Worm (Caenorhabditis elegans) whole organism, L1 larva: ENCODE data around the gene srx-125.
A peak's percentile ranks its signal among the peaks of the same experiment; 100 is the strongest.

Experiments
- alr-1 ChIP-seq: fragments of 200-800 bp; sonication (Bioruptor generic); optimal IDR thresholded peaks from 2 replicates; lab custom pipeline; 2018; ENCODE audit warnings: borderline replicate concordance, mild to moderate bottlenecking, missing genetic modification characterization, missing compliant biosample characterization
- aly-2 ChIP-seq: fragments of 150-350 bp; optimal IDR thresholded peaks from 2 replicates; lab custom pipeline; 2014; ENCODE audit warnings: missing biosample characterization, missing genetic modification characterization
- ama-1 ChIP-seq: fragments of 150-350 bp; optimal IDR thresholded peaks from 2 replicates; lab custom pipeline; 2014
- ceh-8 ChIP-seq: fragments of 200-800 bp; sonication (Bioruptor generic); optimal IDR thresholded peaks from 2 replicates; lab custom pipeline; 2018; ENCODE audit warnings: mild to moderate bottlenecking, missing genetic modification characterization, moderate library complexity, missing compliant biosample characterization
- ceh-88 ChIP-seq: fragments of 200-800 bp; sonication (Bioruptor generic); IDR thresholded peaks from 2 replicates; pipeline ENCODE4 v1.3.6; 2022; ENCODE audit warnings: missing genetic modification characterization, missing compliant biosample characterization
- ces-1 ChIP-seq: fragments of 150-350 bp; optimal IDR thresholded peaks from 2 replicates; lab custom pipeline; 2014; ENCODE audit warnings: missing biosample characterization, missing genetic modification reagents, missing genetic modification characterization
- dpl-1 ChIP-seq, 3 experiments: fragments of 150-350 bp in 2 of 3; sonication (generic microtip) in 1 of 3; optimal IDR thresholded peaks; 2 replicates each; lab custom pipeline; 2014 to 2017; ENCODE audit warnings: missing biosample characterization in 3 of 3, missing genetic modification characterization in 3 of 3, missing genetic modification reagents in 3 of 3
- egl-27 ChIP-seq, 2 experiments: fragments of 150-350 bp in 1 of 2; sonication (generic microtip); optimal IDR thresholded peaks; 3 replicates each; lab custom pipeline; 2017 to 2018; ENCODE audit warnings: missing biosample characterization in 2 of 2, missing genetic modification characterization in 2 of 2, missing genetic modification reagents in 2 of 2
- elt-2 ChIP-seq: sonication (generic microtip); optimal IDR thresholded peaks from 2 replicates; lab custom pipeline; 2016; ENCODE audit warnings: missing genetic modification characterization, mild to moderate bottlenecking, inconsistent platforms, missing compliant biosample characterization, missing genetic modification reagents
- fkh-4 ChIP-seq: sonication (generic microtip); optimal IDR thresholded peaks from 2 replicates; lab custom pipeline; 2016; ENCODE audit warnings: missing compliant biosample characterization, missing genetic modification characterization, borderline replicate concordance
- lin-35 ChIP-seq, 2 experiments: fragments of 150-350 bp; optimal IDR thresholded peaks; 2 replicates each; lab custom pipeline; 2014; ENCODE audit warnings: missing biosample characterization in 2 of 2, missing genetic modification characterization in 2 of 2, missing genetic modification reagents in 2 of 2
- mab-9 ChIP-seq: fragments of 200-800 bp; sonication (Bioruptor generic); IDR thresholded peaks from 2 replicates; pipeline ENCODE4 v1.3.6; 2022; ENCODE audit warnings: missing genetic modification reagents, missing genetic modification characterization, missing compliant biosample characterization
- mep-1 ChIP-seq: fragments of 150-350 bp; optimal IDR thresholded peaks from 2 replicates; lab custom pipeline; 2014; ENCODE audit warnings: missing biosample characterization, missing genetic modification characterization
- nhr-11 ChIP-seq: fragments of 150-350 bp; optimal IDR thresholded peaks from 2 replicates; lab custom pipeline; 2014; ENCODE audit warnings: missing biosample characterization, missing genetic modification characterization
- nhr-12 ChIP-seq: sonication (generic microtip); optimal IDR thresholded peaks from 2 replicates; lab custom pipeline; 2017; ENCODE audit warnings: missing biosample characterization, missing genetic modification characterization
- nhr-20 ChIP-seq: sonication (generic microtip); optimal IDR thresholded peaks from 2 replicates; lab custom pipeline; 2016; ENCODE audit warnings: mild to moderate bottlenecking, missing genetic modification characterization, missing compliant biosample characterization
- nhr-237 ChIP-seq: fragments of 150-350 bp; optimal IDR thresholded peaks from 2 replicates; lab custom pipeline; 2014; ENCODE audit warnings: missing biosample characterization, missing genetic modification characterization
- nhr-28 ChIP-seq: fragments of 150-350 bp; optimal IDR thresholded peaks from 2 replicates; lab custom pipeline; 2014; ENCODE audit warnings: missing biosample characterization, missing genetic modification characterization
- nhr-47 ChIP-seq: sonication (generic microtip); optimal IDR thresholded peaks from 2 replicates; lab custom pipeline; 2016; ENCODE audit warnings: mild to moderate bottlenecking, missing genetic modification characterization, moderate library complexity, missing compliant biosample characterization
- nhr-90 ChIP-seq: sonication (generic microtip); optimal IDR thresholded peaks from 2 replicates; lab custom pipeline; 2016; ENCODE audit warnings: mild to moderate bottlenecking, missing genetic modification characterization, missing compliant biosample characterization; ENCODE audit not compliant: poor library complexity
- sup-37 ChIP-seq: fragments of 200-800 bp; sonication (Bioruptor generic); optimal IDR thresholded peaks from 2 replicates; lab custom pipeline; 2018; ENCODE audit warnings: mild to moderate bottlenecking, missing genetic modification characterization, missing compliant biosample characterization
- ztf-4 ChIP-seq: fragments of 150-350 bp; optimal IDR thresholded peaks from 2 replicates; lab custom pipeline; 2014; ENCODE audit warnings: missing biosample characterization, missing genetic modification characterization

The srx-125 gene

DNA sequence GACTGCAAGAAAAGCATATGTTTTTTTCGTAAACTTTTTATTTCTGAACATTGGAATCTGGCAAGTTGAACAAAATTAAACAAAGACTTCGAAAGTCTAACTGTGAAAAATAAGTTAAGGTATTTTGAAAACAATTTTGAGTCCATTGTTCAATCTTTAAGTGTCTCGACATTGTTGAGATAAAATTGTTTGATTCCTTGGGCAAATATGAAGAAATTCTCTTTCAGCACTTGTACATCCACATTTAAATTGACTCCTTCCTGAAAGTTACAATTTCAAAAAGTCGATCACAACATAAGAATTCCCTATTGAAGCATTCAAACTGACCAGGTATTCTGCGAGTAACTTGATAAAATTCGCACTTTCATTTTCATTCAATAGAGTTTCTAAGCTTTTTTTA is 49.0 kb downstream of the srx-125 start:
- TF ChIP-seq ztf-4 (tag; lab: Kevin White, UChicago) (peak; percentile 17), mep-1 (tag; lab: Kevin White, UChicago) (no peak), ceh-8 (GFP tag; lab: Kevin White, UChicago) (no peak)

DNA sequence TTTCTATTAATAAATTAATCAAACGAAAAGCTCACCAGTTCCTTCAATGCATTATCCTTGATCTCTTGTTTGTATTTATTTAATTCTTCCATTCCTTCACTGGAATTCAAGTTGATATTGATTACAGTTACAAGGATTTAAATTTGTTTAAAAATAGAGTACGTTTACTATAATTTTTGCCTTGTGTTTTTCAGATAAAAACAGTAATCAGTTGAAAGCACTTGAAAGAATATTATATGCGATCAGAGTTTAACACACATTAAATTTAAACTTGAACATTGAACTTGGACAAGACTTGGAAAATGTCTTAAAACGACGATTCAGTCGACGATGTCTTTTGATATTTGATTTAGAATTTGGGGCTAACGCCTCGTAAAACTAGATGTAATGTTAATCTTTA is 50.4 kb downstream of the srx-125 start, which contains the start of gene F53F1.6:
Gene F53F1.6, minus strand, starts transcription at position 101 of the 400 bp plus-strand sequence.
- TF ChIP-seq mep-1 (tag; lab: Kevin White, UChicago) (no peak), nhr-20 (tag; lab: Kevin White, UChicago) (no peak), ceh-88 (GFP tag; lab: Robert Waterston, UW) (no peak), fkh-4 (tag; lab: Kevin White, UChicago) (no peak), mab-9 (GFP tag; lab: Robert Waterston, UW) (no peak), nhr-237 (tag; lab: Kevin White, UChicago) (no peak), nhr-90 (tag; lab: Kevin White, UChicago) (no peak), nhr-12 (no peak), ces-1 (GFP tag; lab: Kevin White, UChicago) (no peak), lin-35 (GFP tag; optimal IDR thresholded peaks at IDR 0.05; lab: Kevin White, UChicago) (no peak), nhr-28 (tag; lab: Kevin White, UChicago) (no peak), nhr-47 (tag; lab: Kevin White, UChicago) (no peak), sup-37 (GFP tag; lab: Kevin White, UChicago) (no peak), nhr-11 (tag; lab: Kevin White, UChicago) (no peak), ama-1 (no peak), alr-1 (tag; lab: Kevin White, UChicago) (no peak), dpl-1 (GFP tag; optimal IDR thresholded peaks at IDR 0.05; lab: Kevin White, UChicago) (no peak), aly-2 (tag; lab: Kevin White, UChicago) (no peak), egl-27 (tag; optimal IDR thresholded peaks at IDR 0.05; lab: Kevin White, UChicago) (no peak), elt-2 (no peak)
- TF ChIP-seq, all 84 proteins: peak for 0
